Fruit fly (Drosophila melanogaster) whole organism: ENCODE measurements around the gene Gbs-70E.

Experiments
- CG8478 ChIP-seq: fragments of >200 bp; optimal IDR thresholded peaks from 2 replicates; lab custom pipeline; 2018; ENCODE audit warnings: inconsistent platforms
- Dll ChIP-seq: fragments of >200 bp; optimal IDR thresholded peaks from 2 replicates; lab custom pipeline; 2017
- EcR ChIP-seq, 2 experiments: fragments of >200 bp; optimal IDR thresholded peaks; 2 replicates each; lab custom pipeline; 2017; ENCODE audit warnings: missing biosample characterization in 2 of 2, missing genetic modification characterization in 2 of 2, missing genetic modification reagents in 2 of 2
- pan ChIP-seq: fragments of >200 bp; optimal IDR thresholded peaks from 2 replicates; lab custom pipeline; 2017
- psq ChIP-seq: fragments of >200 bp; optimal IDR thresholded peaks from 2 replicates; lab custom pipeline; 2017

dm6 chr3L:14583803-14584202 is 33.0 kb upstream of the Gbs-70E start:
- TF ChIP-seq psq (no peak), CG8478 (lab: Kevin White, UChicago) (no peak), EcR (GFP tag; optimal IDR thresholded peaks at IDR 0.05; lab: Kevin White, UChicago) (no peak), pan (lab: Kevin White, UChicago) (no peak), Dll (lab: Kevin White, UChicago) (no peak)
